Fruit fly (Drosophila melanogaster): ENCODE data around the gene toe.

The toe gene

DNA sequence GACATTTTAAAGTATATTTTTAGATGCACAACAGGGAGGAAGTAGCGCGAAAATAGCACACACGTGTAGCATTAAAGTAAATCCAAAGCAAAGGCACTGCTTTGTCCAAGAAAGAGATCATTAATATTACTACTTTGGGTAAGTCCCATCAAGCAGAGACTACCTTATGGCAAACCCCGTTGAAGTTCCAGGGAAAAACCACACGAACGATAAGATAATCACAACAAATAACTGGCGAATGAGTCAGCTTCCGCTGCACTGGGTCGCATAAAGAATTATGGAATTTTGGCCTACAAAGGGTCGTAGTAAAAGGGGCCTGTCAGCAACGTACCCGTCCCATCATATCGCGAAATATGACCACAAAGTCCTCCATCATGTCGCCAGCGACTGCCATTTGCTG is 24.7 kb downstream of the toe start:
- TF ChIP-seq Mio (GFP tag; optimal IDR thresholded peaks at IDR 0.05) (no peak), Hr83 (GFP tag; optimal IDR thresholded peaks at IDR 0.05; ENCODE audit: poor library complexity, severe bottlenecking) (peak; percentile 6), dl (GFP tag; optimal IDR thresholded peaks at IDR 0.05; ENCODE audit: insufficient read depth in 1 of 2, partially characterized antibody in 2 of 2) (peak in 1 of 2 experiments; percentile 36), Rel (GFP tag; optimal IDR thresholded peaks at IDR 0.05) (no peak), Rel (tag; optimal IDR thresholded peaks at IDR 0.05) (peak; percentile 94)

DNA sequence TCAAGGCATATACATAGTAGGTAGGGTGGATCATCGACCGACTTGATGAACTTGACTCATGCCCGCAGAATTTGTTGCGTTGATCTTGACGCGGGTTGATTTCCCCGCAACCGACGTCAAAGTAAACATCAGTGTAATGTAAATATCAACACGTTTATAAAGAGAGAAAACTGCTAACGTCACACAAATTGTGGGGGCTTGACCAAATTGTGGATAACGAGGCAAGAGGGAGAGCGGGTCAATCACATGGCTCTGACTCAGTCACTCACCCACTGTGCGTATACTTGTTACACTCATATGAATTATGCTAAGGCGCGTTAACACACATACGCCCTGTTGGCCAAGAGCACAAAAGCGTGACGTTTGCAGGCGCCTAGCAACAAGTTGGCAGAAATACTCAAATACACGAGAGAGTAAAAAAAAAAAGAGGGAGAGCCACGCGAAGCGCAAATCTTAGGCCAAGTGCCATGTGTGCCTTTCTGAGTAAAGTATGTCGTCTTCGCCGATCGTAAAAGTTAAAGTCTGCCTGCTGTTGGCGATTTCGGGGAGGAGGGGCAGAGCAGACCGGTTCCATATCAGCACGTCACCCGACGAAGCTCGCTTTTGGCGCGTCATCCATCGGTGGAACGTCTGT is 25.4 kb downstream of the toe start:
- peak; percentile 91 for TF ChIP-seq Jra (GFP tag; optimal IDR thresholded peaks at IDR 0.05)
- TF ChIP-seq Hr78 (GFP tag; optimal IDR thresholded peaks at IDR 0.05) = no peak
- no peak for TF ChIP-seq Myc (optimal IDR thresholded peaks at IDR 0.05)
- TF ChIP-seq h (GFP tag; optimal IDR thresholded peaks at IDR 0.05) = peak; percentile 85
- TF ChIP-seq dsf (GFP tag; optimal IDR thresholded peaks at IDR 0.05; ENCODE audit: borderline replicate concordance) = peak; percentile 63
- peak; percentile 80 for TF ChIP-seq GATAd (GFP tag; optimal IDR thresholded peaks at IDR 0.05)
- TF ChIP-seq Dfd (GFP tag; optimal IDR thresholded peaks at IDR 0.05) = no peak
- TF ChIP-seq Rel (GFP tag; optimal IDR thresholded peaks at IDR 0.05) = no peak
- peak; percentile 58 for TF ChIP-seq Rel (tag; optimal IDR thresholded peaks at IDR 0.05)
- TF ChIP-seq CG32264 (GFP tag; optimal IDR thresholded peaks at IDR 0.05) = peak; percentile 86
- TF ChIP-seq dmrt93B (GFP tag; optimal IDR thresholded peaks at IDR 0.05) = peak; percentile 31
- peak; percentile 99 for TF ChIP-seq Hr83 (GFP tag; optimal IDR thresholded peaks at IDR 0.05; ENCODE audit: poor library complexity, severe bottlenecking)
- TF ChIP-seq usp (GFP tag; optimal IDR thresholded peaks at IDR 0.05) = no peak
- TF ChIP-seq N (GFP tag; optimal IDR thresholded peaks at IDR 0.05) = no peak
- TF ChIP-seq tai (GFP tag; optimal IDR thresholded peaks at IDR 0.05) = peak; percentile 96
- peak; percentile 73 for TF ChIP-seq Sp1 (GFP tag; optimal IDR thresholded peaks at IDR 0.05)
- TF ChIP-seq lola (GFP tag; optimal IDR thresholded peaks at IDR 0.05) = no peak
- peak; percentile 48 for TF ChIP-seq Vsx2 (GFP tag; optimal IDR thresholded peaks at IDR 0.05; ENCODE audit: partially characterized antibody)
- peak; percentile 74 for TF ChIP-seq Dif (GFP tag; optimal IDR thresholded peaks at IDR 0.05; ENCODE audit: partially characterized antibody)
- peak; percentile 83 for TF ChIP-seq jim (GFP tag; optimal IDR thresholded peaks at IDR 0.05)
- peak; percentile 82 for TF ChIP-seq sv (GFP tag; optimal IDR thresholded peaks at IDR 0.05)
- TF ChIP-seq Mio (GFP tag; optimal IDR thresholded peaks at IDR 0.05) = no peak
- peak; percentile 72 for TF ChIP-seq ey (GFP tag; optimal IDR thresholded peaks at IDR 0.05)
- no peak for TF ChIP-seq CrebA (GFP tag; optimal IDR thresholded peaks at IDR 0.05; ENCODE audit: borderline replicate concordance)
- peak; percentile 57 for TF ChIP-seq CG9705 (GFP tag; optimal IDR thresholded peaks at IDR 0.05)
- peak; percentile 75 for TF ChIP-seq fru (GFP tag; optimal IDR thresholded peaks at IDR 0.05)
- TF ChIP-seq dl (GFP tag; optimal IDR thresholded peaks at IDR 0.05; ENCODE audit: insufficient read depth in 1 of 2, partially characterized antibody in 2 of 2) = peak; percentile 36 to 71
- TF ChIP-seq Hnf4 (GFP tag; optimal IDR thresholded peaks at IDR 0.05) = peak; percentile 85
- no peak for TF ChIP-seq Abd-B (GFP tag; optimal IDR thresholded peaks at IDR 0.05)
- TF ChIP-seq brk (GFP tag; optimal IDR thresholded peaks at IDR 0.05) = no peak
- TF ChIP-seq br (GFP tag; optimal IDR thresholded peaks at IDR 0.05) = peak; percentile 82
- TF ChIP-seq OdsH (GFP tag; optimal IDR thresholded peaks at IDR 0.05) = peak; percentile 83
- no peak for TF ChIP-seq pan (optimal IDR thresholded peaks at IDR 0.05)
- peak in 1 of 2 experiments; percentile 74 for TF ChIP-seq foxo (GFP tag; optimal IDR thresholded peaks at IDR 0.05)
- TF ChIP-seq HLH106 (tag; optimal IDR thresholded peaks at IDR 0.05) = peak; percentile 39
- peak; percentile 72 for TF ChIP-seq psq (GFP tag; optimal IDR thresholded peaks at IDR 0.05)
- peak; percentile 1 for TF ChIP-seq woc (GFP tag; optimal IDR thresholded peaks at IDR 0.05)
- peak; percentile 87 for TF ChIP-seq rgr (GFP tag; optimal IDR thresholded peaks at IDR 0.05)
- no peak for TF ChIP-seq sage (GFP tag; optimal IDR thresholded peaks at IDR 0.05)

All from whole organism, wandering third instar larva.